Worm (Caenorhabditis elegans) whole organism, L1 larva: Measurements from ENCODE around the gene ZC168.2.

Source experiments
- lin-15B ChIP-seq: fragments of 150-350 bp; sonication (generic microtip); optimal IDR thresholded peaks from 3 replicates; lab custom pipeline; 2014; ENCODE audit warnings: missing biosample characterization, missing genetic modification characterization
- nhr-12 ChIP-seq: sonication (generic microtip); optimal IDR thresholded peaks from 2 replicates; lab custom pipeline; 2017; ENCODE audit warnings: missing biosample characterization, missing genetic modification characterization
- ztf-11 ChIP-seq, 2 experiments: sonication (generic microtip); optimal IDR thresholded peaks; 2 replicates each; lab custom pipeline; 2016 to 2017; ENCODE audit warnings: missing genetic modification characterization in 2 of 2, missing biosample characterization in 1 of 2, missing compliant biosample characterization in 1 of 2

DNA sequence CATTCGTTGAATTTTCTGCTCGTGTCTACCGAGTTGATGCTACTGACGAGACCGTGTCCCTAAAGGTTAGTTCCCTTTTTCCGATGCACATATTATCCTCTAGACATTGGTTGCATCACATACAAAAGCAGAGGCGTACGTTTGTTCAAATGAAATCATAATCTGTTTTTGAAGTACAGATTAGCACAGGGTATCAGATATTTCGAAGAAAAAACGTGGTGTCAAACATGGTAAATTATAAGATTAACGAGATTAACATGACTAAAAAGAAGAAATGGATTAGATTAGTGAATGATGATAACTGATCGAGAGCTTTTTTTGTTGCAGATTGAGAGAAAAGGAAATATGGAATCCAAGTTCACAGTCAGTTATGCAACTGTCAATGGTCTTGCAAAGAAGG, 9.0 kb upstream of the ZC168.2 start:
- TF ChIP-seq lin-15B (tag; lab: Kevin White, UChicago) (no peak), ztf-11 (tag; optimal IDR thresholded peaks at IDR 0.05; lab: Kevin White, UChicago) (no peak), nhr-12 (tag; lab: Kevin White, UChicago) (no peak)
